Fruit fly (Drosophila melanogaster) whole organism, embryonic: ENCODE results near the gene CG32428.
A peak's percentile ranks its signal among the peaks of the same experiment; 100 is the strongest.

Experiments used
- Abd-B ChIP-seq: fragments of 200-800 bp; sonication (Bioruptor generic); optimal IDR thresholded peaks from 2 replicates; lab custom pipeline; 2018; ENCODE audit warnings: missing biosample characterization, mild to moderate bottlenecking, missing genetic modification characterization, moderate library complexity
- CG10543 ChIP-seq: fragments of 200-800 bp; sonication (Bioruptor generic); optimal IDR thresholded peaks from 3 replicates; lab custom pipeline; 2017; ENCODE audit warnings: missing biosample characterization, mild to moderate bottlenecking, missing genetic modification characterization, moderate library complexity
- CG10565 ChIP-seq: fragments of 200-800 bp; sonication (Bioruptor generic); optimal IDR thresholded peaks from 3 replicates; lab custom pipeline; 2016; ENCODE audit warnings: missing biosample characterization, mild to moderate bottlenecking, missing genetic modification characterization
- CG11085 ChIP-seq: fragments of 200-800 bp; sonication (Bioruptor generic); IDR thresholded peaks from 2 replicates; pipeline ENCODE4 v1.3.6; 2022; ENCODE audit warnings: missing biosample characterization, missing genetic modification characterization
- CG11247 ChIP-seq: fragments of 200-800 bp; sonication (Bioruptor generic); IDR thresholded peaks from 2 replicates; pipeline ENCODE4 v1.3.6; 2022; ENCODE audit warnings: missing biosample characterization, missing genetic modification characterization
- CG11695 ChIP-seq: fragments of 200-800 bp; sonication (Bioruptor generic); IDR thresholded peaks from 3 replicates; pipeline ENCODE4 v1.3.6; 2022; ENCODE audit warnings: missing biosample characterization, missing genetic modification characterization
- CG12769 ChIP-seq: fragments of 200-800 bp; sonication (Bioruptor generic); optimal IDR thresholded peaks from 2 replicates; lab custom pipeline; 2019; ENCODE audit warnings: missing biosample characterization, mild to moderate bottlenecking, missing genetic modification characterization, moderate library complexity
- CG14860 ChIP-seq: fragments of 200-800 bp; sonication (Bioruptor generic); IDR thresholded peaks from 3 replicates; pipeline ENCODE4 v1.3.6; 2022; ENCODE audit warnings: missing biosample characterization, missing genetic modification characterization; ENCODE audit not compliant: partially characterized antibody
- CG15514 ChIP-seq: fragments of 200-800 bp; sonication (Bioruptor generic); optimal IDR thresholded peaks from 3 replicates; lab custom pipeline; 2017; ENCODE audit warnings: missing biosample characterization, missing genetic modification characterization, mild to moderate bottlenecking, moderate library complexity, missing genetic modification reagents
- CG17186 ChIP-seq: fragments of 200-800 bp; sonication (Bioruptor generic); optimal IDR thresholded peaks from 3 replicates; lab custom pipeline; 2017; ENCODE audit warnings: missing biosample characterization, missing genetic modification reagents, missing genetic modification characterization
- CG1792 ChIP-seq: fragments of 200-800 bp; sonication (Bioruptor generic); optimal IDR thresholded peaks from 2 replicates; lab custom pipeline; 2016; ENCODE audit warnings: missing biosample characterization, missing genetic modification characterization
- CG1832 ChIP-seq: fragments of 200-800 bp; sonication (Bioruptor generic); optimal IDR thresholded peaks from 2 replicates; lab custom pipeline; 2017; ENCODE audit warnings: missing biosample characterization, mild to moderate bottlenecking, missing genetic modification characterization, inconsistent platforms
- CG18764 ChIP-seq: fragments of 200-800 bp; sonication (Bioruptor generic); optimal IDR thresholded peaks from 3 replicates; lab custom pipeline; 2016; ENCODE audit warnings: missing biosample characterization, missing genetic modification characterization
- CG3065 ChIP-seq: fragments of 200-800 bp; sonication (Bioruptor generic); optimal IDR thresholded peaks from 2 replicates; lab custom pipeline; 2016; ENCODE audit warnings: missing biosample characterization, missing genetic modification characterization
- CG34224 ChIP-seq: fragments of 200-800 bp; sonication (Bioruptor generic); IDR thresholded peaks from 3 replicates; pipeline ENCODE4 v1.3.6; 2022; ENCODE audit warnings: missing biosample characterization, missing genetic modification characterization; ENCODE audit not compliant: partially characterized antibody
- CG3995 ChIP-seq: fragments of 200-800 bp; sonication (Bioruptor generic); optimal IDR thresholded peaks from 3 replicates; lab custom pipeline; 2016; ENCODE audit warnings: missing biosample characterization, missing genetic modification characterization
- CG4424 ChIP-seq: fragments of 200-800 bp; sonication (Bioruptor generic); optimal IDR thresholded peaks from 3 replicates; lab custom pipeline; 2016; ENCODE audit warnings: missing biosample characterization, missing genetic modification characterization
- CG8359 ChIP-seq: fragments of 200-800 bp; sonication (Bioruptor generic); optimal IDR thresholded peaks from 2 replicates; lab custom pipeline; 2017; ENCODE audit warnings: missing biosample characterization, mild to moderate bottlenecking, missing genetic modification characterization, borderline replicate concordance
- Dip2 ChIP-seq: fragments of 200-800 bp; sonication (Bioruptor generic); IDR thresholded peaks from 2 replicates; pipeline ENCODE4 v1.3.6; 2022; ENCODE audit warnings: missing biosample characterization, missing genetic modification characterization
- Dref ChIP-seq: fragments of 200-800 bp; sonication (Bioruptor generic); IDR thresholded peaks from 2 replicates; pipeline ENCODE4 v1.3.6; 2022; ENCODE audit warnings: missing biosample characterization, missing genetic modification characterization
- Eip74EF ChIP-seq, 2 experiments: fragments of 200-800 bp in 1 of 2; fragments of >200 bp in 1 of 2; sonication (Bioruptor generic) in 1 of 2; optimal IDR thresholded peaks; 2 replicates each; lab custom pipeline; 2017 to 2019; ENCODE audit warnings: missing biosample characterization in 2 of 2, missing genetic modification characterization in 2 of 2, mild to moderate bottlenecking in 1 of 2, moderate library complexity in 1 of 2
- GATAe ChIP-seq: fragments of 200-800 bp; sonication (Bioruptor generic); conservative IDR thresholded peaks from 2 replicates; pipeline ENCODE4 v1.3.6; 2022; ENCODE audit warnings: missing biosample characterization, missing genetic modification characterization
- Gug ChIP-seq: fragments of 200-800 bp; sonication (Bioruptor generic); IDR thresholded peaks from 4 replicates; pipeline ENCODE4 v1.3.6; 2022; ENCODE audit warnings: missing biosample characterization, missing genetic modification characterization
- HHEX ChIP-seq: fragments of 200-800 bp; sonication (Bioruptor generic); optimal IDR thresholded peaks from 3 replicates; lab custom pipeline; 2017; ENCODE audit warnings: missing biosample characterization, mild to moderate bottlenecking, missing genetic modification characterization, missing genetic modification reagents
- Hr3 ChIP-seq: fragments of 200-800 bp; sonication (Bioruptor generic); optimal IDR thresholded peaks from 3 replicates; lab custom pipeline; 2016; ENCODE audit warnings: missing biosample characterization, missing genetic modification characterization
- MTF-1 ChIP-seq: fragments of 200-800 bp; sonication (Bioruptor generic); optimal IDR thresholded peaks from 2 replicates; lab custom pipeline; 2018; ENCODE audit warnings: missing biosample characterization, mild to moderate bottlenecking, missing genetic modification characterization, borderline replicate concordance
- Opbp ChIP-seq: fragments of 200-800 bp; sonication (Bioruptor generic); IDR thresholded peaks from 3 replicates; pipeline ENCODE4 v1.3.6; 2022; ENCODE audit warnings: missing biosample characterization, missing genetic modification characterization; ENCODE audit not compliant: partially characterized antibody
- Pdp1 ChIP-seq, 2 experiments: fragments of 200-800 bp; sonication (Bioruptor generic); optimal IDR thresholded peaks; 3 replicates each; lab custom pipeline; 2016; ENCODE audit warnings: missing biosample characterization in 2 of 2, missing genetic modification characterization in 2 of 2, mild to moderate bottlenecking in 1 of 2, moderate library complexity in 1 of 2
- Poxn ChIP-seq: fragments of 200-800 bp; sonication (Bioruptor generic); IDR thresholded peaks from 2 replicates; pipeline ENCODE4 v1.3.6; 2022; ENCODE audit warnings: missing biosample characterization, missing genetic modification characterization
- Ravus ChIP-seq: fragments of 200-800 bp; sonication (Bioruptor generic); IDR thresholded peaks from 2 replicates; pipeline ENCODE4 v1.3.6; 2022; ENCODE audit warnings: missing biosample characterization, missing genetic modification characterization
- Taf1 ChIP-seq: fragments of 200-800 bp; sonication (Bioruptor generic); IDR thresholded peaks from 2 replicates; pipeline ENCODE4 v1.3.6; 2022; ENCODE audit warnings: missing biosample characterization, missing genetic modification characterization
- Xrp1 ChIP-seq: fragments of 200-800 bp; sonication (Bioruptor generic); IDR thresholded peaks from 2 replicates; pipeline ENCODE4 v1.3.6; 2022; ENCODE audit warnings: missing biosample characterization, missing genetic modification characterization
- ap ChIP-seq: fragments of 200-800 bp; sonication (Bioruptor generic); IDR thresholded peaks from 2 replicates; pipeline ENCODE4 v1.3.6; 2022; ENCODE audit warnings: missing biosample characterization, missing genetic modification characterization
- bab2 ChIP-seq: fragments of 200-800 bp; sonication (Bioruptor generic); optimal IDR thresholded peaks from 2 replicates; lab custom pipeline; 2016; ENCODE audit warnings: missing biosample characterization, missing genetic modification characterization
- cas ChIP-seq: fragments of 200-800 bp; sonication (Bioruptor generic); IDR thresholded peaks from 2 replicates; pipeline ENCODE4 v1.3.6; 2022; ENCODE audit warnings: missing biosample characterization, missing genetic modification characterization
- dan ChIP-seq: fragments of 200-800 bp; sonication (Bioruptor generic); IDR thresholded peaks from 2 replicates; pipeline ENCODE4 v1.3.6; 2022; ENCODE audit warnings: missing biosample characterization, missing genetic modification characterization
- emc ChIP-seq: fragments of 200-800 bp; sonication (Bioruptor generic); optimal IDR thresholded peaks from 2 replicates; lab custom pipeline; 2016; ENCODE audit warnings: missing biosample characterization, missing genetic modification characterization
- ewg ChIP-seq: fragments of 200-800 bp; sonication (Bioruptor generic); optimal IDR thresholded peaks from 3 replicates; lab custom pipeline; 2017; ENCODE audit warnings: mild to moderate bottlenecking, missing biosample characterization, missing genetic modification reagents, missing genetic modification characterization
- fd64A ChIP-seq: fragments of 200-800 bp; sonication (Bioruptor generic); optimal IDR thresholded peaks from 3 replicates; lab custom pipeline; 2018; ENCODE audit warnings: missing biosample characterization, mild to moderate bottlenecking, missing genetic modification characterization
- fd96Cb ChIP-seq: fragments of 200-800 bp; sonication (Bioruptor generic); optimal IDR thresholded peaks from 2 replicates; lab custom pipeline; 2018; ENCODE audit warnings: missing biosample characterization, mild to moderate bottlenecking, missing genetic modification characterization, moderate library complexity
- luna ChIP-seq: fragments of 200-800 bp; sonication (Bioruptor generic); optimal IDR thresholded peaks from 2 replicates; lab custom pipeline; 2016; ENCODE audit warnings: missing biosample characterization, missing genetic modification characterization
- odd ChIP-seq: fragments of 200-800 bp; sonication (Bioruptor generic); optimal IDR thresholded peaks from 2 replicates; lab custom pipeline; 2017; ENCODE audit warnings: missing biosample characterization, mild to moderate bottlenecking, missing genetic modification characterization
- sim ChIP-seq: fragments of 200-800 bp; sonication (Bioruptor generic); IDR thresholded peaks from 2 replicates; pipeline ENCODE4 v1.3.6; 2022; ENCODE audit warnings: missing biosample characterization, missing genetic modification characterization
- slbo ChIP-seq: fragments of 200-800 bp; sonication (Bioruptor generic); IDR thresholded peaks from 2 replicates; pipeline ENCODE4 v1.3.6; 2022; ENCODE audit warnings: missing biosample characterization, missing genetic modification characterization
- sqz ChIP-seq: fragments of 200-800 bp; sonication (Bioruptor generic); optimal IDR thresholded peaks from 3 replicates; lab custom pipeline; 2018; ENCODE audit warnings: missing biosample characterization, mild to moderate bottlenecking, missing genetic modification characterization
- tap ChIP-seq: fragments of 200-800 bp; optimal IDR thresholded peaks from 3 replicates; lab custom pipeline; 2019; ENCODE audit warnings: missing biosample characterization, mild to moderate bottlenecking, missing genetic modification characterization, moderate library complexity
- tgo ChIP-seq: fragments of 200-800 bp; sonication (Bioruptor generic); IDR thresholded peaks from 3 replicates; pipeline ENCODE4 v1.3.6; 2022; ENCODE audit warnings: missing biosample characterization, missing genetic modification characterization
- trem ChIP-seq: fragments of 200-800 bp; optimal IDR thresholded peaks from 3 replicates; lab custom pipeline; 2019; ENCODE audit warnings: missing biosample characterization, mild to moderate bottlenecking, missing genetic modification characterization, moderate library complexity
- tup ChIP-seq: fragments of 200-800 bp; sonication (Bioruptor generic); optimal IDR thresholded peaks from 2 replicates; lab custom pipeline; 2016; ENCODE audit warnings: missing biosample characterization, mild to moderate bottlenecking, missing genetic modification characterization, moderate library complexity
- zen ChIP-seq: fragments of 200-800 bp; sonication (Bioruptor generic); optimal IDR thresholded peaks from 3 replicates; lab custom pipeline; 2018; ENCODE audit warnings: missing biosample characterization, mild to moderate bottlenecking, missing genetic modification characterization, moderate library complexity

Gene CG32428

DNA sequence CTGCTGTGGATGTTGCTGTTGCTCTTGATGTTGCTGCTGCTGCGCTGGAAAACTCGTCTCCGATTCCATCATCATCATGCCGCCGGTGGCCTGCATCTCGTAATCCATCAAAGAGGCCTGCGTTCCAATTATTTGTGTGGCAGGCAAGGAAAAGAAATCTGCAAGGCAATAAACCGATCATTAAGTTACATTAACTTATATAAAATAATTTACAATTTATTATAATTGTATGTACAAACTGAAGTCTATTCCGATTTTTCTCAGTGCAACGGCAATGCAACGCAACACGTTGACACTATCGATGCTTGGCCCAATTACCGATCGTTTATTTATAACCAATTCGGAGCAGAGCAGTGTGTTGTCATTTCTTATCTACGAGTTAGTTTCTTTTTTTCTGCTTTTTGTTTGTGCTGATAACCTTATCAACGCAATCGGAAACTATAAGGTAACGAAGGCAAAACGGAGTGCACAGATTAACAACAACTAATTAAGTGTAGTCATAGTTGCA lies 2.5 kb downstream of the CG32428 start (continued):
- TF ChIP-seq Dref (GFP tag; lab: Robert Waterston, UW) (no peak), Gug (GFP tag; lab: Robert Waterston, UW) (no peak), fd64A (GFP tag; lab: Kevin White, UChicago) (peak; percentile 49), slbo (GFP tag; lab: Robert Waterston, UW) (peak; percentile 42; the same call in 1 of the 2 replicates), tap (tag; lab: Kevin White, UChicago) (peak; percentile 68), CG11085 (GFP tag; lab: Robert Waterston, UW) (no peak), CG18764 (peak; percentile 17), CG1792 (GFP tag; lab: Kevin White, UChicago) (no peak), Xrp1 (GFP tag; lab: Robert Waterston, UW) (peak; percentile 53; the same call in 1 of the 2 replicates), CG3995 (GFP tag; lab: Kevin White, UChicago) (no peak), odd (GFP tag; lab: Kevin White, UChicago) (peak; percentile 70), Ravus (GFP tag; lab: Robert Waterston, UW) (no peak), fd96Cb (tag; lab: Kevin White, UChicago) (peak; percentile 50), Eip74EF (GFP tag; optimal IDR thresholded peaks at IDR 0.05; lab: Kevin White, UChicago) (peak in 1 of 2 experiments; percentile 1), Dip2 (GFP tag; lab: Robert Waterston, UW) (no peak), ap (peak; percentile 26; the same call in 1 of the 2 replicates), Taf1 (GFP tag; lab: Robert Waterston, UW) (no peak), Abd-B (GFP tag; lab: Kevin White, UChicago) (no peak), CG1832 (GFP tag; lab: Kevin White, UChicago) (no peak), CG12769 (tag; lab: Kevin White, UChicago) (peak; percentile 43), MTF-1 (GFP tag; lab: Kevin White, UChicago) (peak; percentile 25), CG34224 (GFP tag; lab: Robert Waterston, UW) (no peak), emc (GFP tag; lab: Kevin White, UChicago) (no peak), sim (GFP tag; lab: Robert Waterston, UW) (peak; percentile 51; the same call in 1 of the 2 replicates), CG15514 (GFP tag; lab: Kevin White, UChicago) (peak; percentile 38), cas (GFP tag; lab: Robert Waterston, UW) (no peak), Poxn (no peak), CG4424 (GFP tag; lab: Kevin White, UChicago) (peak; percentile 19), Opbp (GFP tag; lab: Robert Waterston, UW) (no peak), CG8359 (peak; percentile 5), Pdp1 (GFP tag; optimal IDR thresholded peaks at IDR 0.05; lab: Kevin White, UChicago) (peak in 1 of 2 experiments; percentile 46), GATAe (GFP tag; lab: Robert Waterston, UW) (0 out of 2 replicates have a peak, but pooled peaks have one; percentile 21), zen (tag; lab: Kevin White, UChicago) (no peak), CG3065 (GFP tag; lab: Kevin White, UChicago) (no peak), CG11695 (GFP tag; lab: Robert Waterston, UW) (peak; percentile 66; the same call in 2 of the 3 replicates), trem (tag; lab: Kevin White, UChicago) (no peak), sqz (peak; percentile 64), CG14860 (GFP tag; lab: Robert Waterston, UW) (no peak), tup (GFP tag; lab: Kevin White, UChicago) (no peak), CG10543 (GFP tag; lab: Kevin White, UChicago) (no peak), CG11247 (GFP tag; lab: Robert Waterston, UW) (no peak), bab2 (no peak), luna (GFP tag; lab: Kevin White, UChicago) (no peak), CG10565 (GFP tag; lab: Kevin White, UChicago) (no peak), tgo (peak; percentile 36; the same call in 2 of the 3 replicates), CG17186 (GFP tag; lab: Kevin White, UChicago) (no peak), dan (GFP tag; lab: Robert Waterston, UW) (no peak), ewg (GFP tag; lab: Kevin White, UChicago) (peak; percentile 10), Hr3 (peak; percentile 13), HHEX (peak; percentile 26)
